Worm (Caenorhabditis elegans): ENCODE results near the gene plc-2.
A peak's percentile ranks its signal among the peaks of the same experiment; 100 is the strongest.

Gene plc-2

DNA sequence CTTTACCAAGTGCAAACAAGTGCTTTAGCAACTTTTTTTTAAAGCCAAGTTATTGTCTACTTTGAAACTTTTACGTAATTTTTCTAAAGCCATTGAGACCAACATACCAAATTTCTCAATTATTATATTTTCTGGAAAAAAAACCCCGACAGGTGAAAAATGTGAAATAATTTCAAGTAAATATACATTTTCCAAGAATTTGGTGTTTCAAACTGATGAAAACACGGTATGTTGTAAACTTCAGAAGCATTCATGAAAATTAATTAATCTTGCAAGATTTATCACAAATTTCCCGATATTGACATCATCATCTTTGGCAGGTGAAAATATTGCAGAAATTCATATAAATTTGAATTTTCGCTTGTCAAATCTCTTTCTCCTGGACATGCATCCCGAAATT is 29.7 kb upstream of the plc-2 start, which contains the start of gene srz-11:
Gene srz-11 (plus strand): TSS at position 386 of the 400 bp plus-strand sequence.
- TF ChIP-seq nhr-237 (tag; optimal IDR thresholded peaks at IDR 0.05), result no peak
- no peak for TF ChIP-seq ztf-1 (GFP tag; conservative IDR thresholded peaks at IDR 0.05)
- no peak for TF ChIP-seq lin-11 (tag; optimal IDR thresholded peaks at IDR 0.05)
- TF ChIP-seq ZK546.5 (tag; optimal IDR thresholded peaks at IDR 0.05), result no peak
- no peak for TF ChIP-seq skn-1 (tag; optimal IDR thresholded peaks at IDR 0.05)
- TF ChIP-seq sem-4 (tag; optimal IDR thresholded peaks at IDR 0.05), result no peak
- no peak for TF ChIP-seq blmp-1 (tag; optimal IDR thresholded peaks at IDR 0.05; ENCODE audit: insufficient read depth)
- TF ChIP-seq ztf-4 (tag; optimal IDR thresholded peaks at IDR 0.05), result no peak

DNA sequence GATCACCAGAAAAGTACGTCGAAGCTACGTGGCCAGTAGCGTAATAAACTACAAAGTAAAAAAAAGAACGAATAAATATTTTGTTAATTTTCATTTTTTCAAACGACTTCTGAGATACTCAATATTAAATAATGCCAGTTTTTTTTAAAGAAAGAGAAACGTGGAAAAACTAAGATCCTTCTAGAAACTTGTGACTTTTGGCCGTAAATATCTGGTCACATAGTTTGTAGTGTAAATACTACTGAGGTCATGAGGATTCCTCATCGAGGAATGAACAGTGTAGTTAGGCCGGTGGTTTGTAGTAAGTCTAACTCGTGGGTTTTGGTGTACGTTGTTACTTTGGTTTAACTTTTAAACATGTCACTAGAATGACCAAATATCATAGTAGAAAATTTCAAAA is 24.4 kb upstream of the plc-2 start:
- peak; percentile 13 for TF ChIP-seq nhr-129 (tag; optimal IDR thresholded peaks at IDR 0.05)

ce11 chrV:15175459-15175858 is 16.9 kb upstream of the plc-2 start, which contains the start of gene clec-47:
clec-47 (plus strand) TSS chrV:15175759.
- TF ChIP-seq nhr-11 (tag; optimal IDR thresholded peaks at IDR 0.05) (no peak), crh-2 (tag; optimal IDR thresholded peaks at IDR 0.05) (no peak), dmd-4 (tag; optimal IDR thresholded peaks at IDR 0.05) (no peak), lin-13 (GFP tag; optimal IDR thresholded peaks at IDR 0.05) (no peak), unc-55 (GFP tag; optimal IDR thresholded peaks at IDR 0.05) (no peak), aly-2 (tag; optimal IDR thresholded peaks at IDR 0.05) (no peak), alr-1 (tag; optimal IDR thresholded peaks at IDR 0.05) (no peak), egl-27 (tag; optimal IDR thresholded peaks at IDR 0.05) (no peak), F13H6.1 (tag; optimal IDR thresholded peaks at IDR 0.05) (no peak), unc-62 (GFP tag; optimal IDR thresholded peaks at IDR 0.05) (no peak), blmp-1 (tag; optimal IDR thresholded peaks at IDR 0.05; ENCODE audit: insufficient read depth) (no peak), nhr-10 (tag; optimal IDR thresholded peaks at IDR 0.05) (no peak)

DNA sequence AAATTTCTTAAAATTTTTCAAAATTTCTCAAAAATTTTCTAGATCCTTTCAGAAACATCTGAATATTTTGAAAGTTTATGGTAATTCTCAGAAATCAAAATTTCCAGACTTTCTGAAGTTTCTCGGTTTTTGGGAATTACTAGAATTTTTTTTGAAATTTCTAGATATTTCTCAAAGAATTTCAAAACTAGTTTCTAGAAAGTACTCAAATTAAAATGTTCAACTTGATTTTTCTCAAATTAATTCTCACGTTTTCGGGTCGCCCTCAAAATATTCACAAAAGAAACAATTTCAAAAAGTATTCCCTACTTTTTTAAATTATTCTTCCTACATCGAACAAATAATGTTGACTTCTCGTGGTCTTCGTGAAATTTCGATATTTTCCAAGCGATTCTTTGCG is 12.6 kb upstream of the plc-2 start, which contains the start of gene T09F5.10:
Gene T09F5.10 (plus strand): TSS at position 301 of the 400 bp plus-strand sequence.
- TF ChIP-seq unc-62 (GFP tag; optimal IDR thresholded peaks at IDR 0.05) (no peak), sma-9 (GFP tag; optimal IDR thresholded peaks at IDR 0.05) (no peak), sma-9 (tag; optimal IDR thresholded peaks at IDR 0.05) (no peak), gmeb-1 (tag; optimal IDR thresholded peaks at IDR 0.05) (no peak), Y55F3AM.14 (GFP tag; optimal IDR thresholded peaks at IDR 0.05) (no peak), elt-1 (tag; optimal IDR thresholded peaks at IDR 0.05) (no peak)

DNA sequence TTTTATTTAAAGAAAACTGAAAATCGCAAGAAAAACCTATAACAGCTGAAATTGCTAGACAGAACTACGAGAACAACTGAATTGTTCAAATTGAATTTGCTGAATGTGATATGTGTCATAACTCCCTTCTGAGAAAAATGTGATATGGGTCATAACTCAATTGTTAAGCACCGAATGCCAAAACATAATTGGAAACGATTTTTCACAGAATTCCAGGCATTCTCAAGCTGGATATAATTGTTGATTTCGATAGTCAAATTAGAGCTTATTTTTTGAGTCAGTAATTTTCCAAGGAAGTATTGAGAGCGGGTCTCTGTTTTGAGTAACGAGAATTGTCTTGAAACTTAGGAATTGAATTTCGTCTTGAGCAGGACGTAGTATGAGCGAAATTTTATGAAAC is 10.5 kb upstream of the plc-2 start:
- TF ChIP-seq elt-1 (tag; optimal IDR thresholded peaks at IDR 0.05), result no peak
- TF ChIP-seq nhr-21 (tag; optimal IDR thresholded peaks at IDR 0.05), result peak; percentile 21
- TF ChIP-seq snpc-4 (tag; optimal IDR thresholded peaks at IDR 0.05), result no peak
- no peak for TF ChIP-seq unc-55 (GFP tag; optimal IDR thresholded peaks at IDR 0.05)
- no peak for TF ChIP-seq lin-39 (tag; optimal IDR thresholded peaks at IDR 0.05)

DNA sequence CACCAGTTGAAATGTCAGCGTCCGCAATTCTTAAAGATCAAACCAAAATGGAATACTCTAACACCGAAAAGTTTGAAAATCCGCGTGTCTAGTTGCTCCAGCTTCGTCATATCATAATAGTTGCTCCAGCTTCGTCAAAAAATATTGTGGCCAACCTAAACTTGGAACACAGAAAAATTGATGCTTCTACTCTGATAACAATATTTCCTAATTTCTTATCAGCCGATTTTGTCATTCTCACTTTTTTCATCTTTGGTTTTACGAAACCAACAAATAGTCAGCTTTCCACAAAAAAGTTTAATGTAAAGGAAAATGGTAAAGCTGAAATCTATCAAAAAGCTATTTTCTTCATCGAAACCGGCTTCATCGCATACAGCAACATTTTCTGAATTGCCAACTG is 10.0 kb upstream of the plc-2 start, which contains the start of gene fbxa-84:
Gene fbxa-84 (plus strand): TSS at position 34 of the 400 bp plus-strand sequence.
- no peak for TF ChIP-seq skn-1 (tag; optimal IDR thresholded peaks at IDR 0.05)
- TF ChIP-seq dmd-4 (tag; optimal IDR thresholded peaks at IDR 0.05), result no peak
- TF ChIP-seq nhr-77 (tag; optimal IDR thresholded peaks at IDR 0.05), result no peak
- peak; percentile 67 for TF ChIP-seq fos-1 (tag; optimal IDR thresholded peaks at IDR 0.05)

All from whole organism, L2 larva.